Fruit fly (Drosophila melanogaster) whole organism, pupa: Measurements from ENCODE around the gene CG13077.
A peak's percentile ranks its signal among the peaks of the same experiment; 100 is the strongest.

Experiments used
- CG10348 ChIP-seq: fragments of 200-800 bp; sonication (Bioruptor generic); IDR thresholded peaks from 2 replicates; pipeline ENCODE4 v1.3.6; 2022; ENCODE audit warnings: missing biosample characterization, missing genetic modification characterization
- CG12605 ChIP-seq: fragments of 200-800 bp; sonication (Bioruptor generic); IDR thresholded peaks from 2 replicates; pipeline ENCODE4 v1.3.6; 2022; ENCODE audit warnings: missing biosample characterization, missing genetic modification characterization
- CG13204 ChIP-seq: fragments of 200-800 bp; sonication (Bioruptor generic); optimal IDR thresholded peaks from 2 replicates; lab custom pipeline; 2018; ENCODE audit warnings: missing biosample characterization, mild to moderate bottlenecking, missing genetic modification characterization, moderate library complexity
- CG14655 ChIP-seq: fragments of 200-800 bp; sonication (Bioruptor generic); optimal IDR thresholded peaks from 3 replicates; lab custom pipeline; 2017; ENCODE audit warnings: mild to moderate bottlenecking, missing biosample characterization, missing genetic modification reagents, missing genetic modification characterization
- CG15710 ChIP-seq: fragments of 200-800 bp; sonication (Bioruptor generic); optimal IDR thresholded peaks from 2 replicates; lab custom pipeline; 2018; ENCODE audit warnings: missing biosample characterization, mild to moderate bottlenecking, missing genetic modification characterization, moderate library complexity
- CG17806 ChIP-seq: fragments of 200-800 bp; sonication (Bioruptor generic); optimal IDR thresholded peaks from 2 replicates; lab custom pipeline; 2018; ENCODE audit warnings: missing biosample characterization, mild to moderate bottlenecking, missing genetic modification characterization, moderate library complexity
- CG32121 ChIP-seq: fragments of 200-800 bp; sonication (Bioruptor generic); IDR thresholded peaks from 2 replicates; pipeline ENCODE4 v1.3.6; 2022; ENCODE audit warnings: missing biosample characterization, missing genetic modification characterization
- CG34367 ChIP-seq: fragments of 200-800 bp; sonication (Bioruptor generic); optimal IDR thresholded peaks from 2 replicates; lab custom pipeline; 2018; ENCODE audit warnings: missing biosample characterization, mild to moderate bottlenecking, missing genetic modification characterization
- CG4496 ChIP-seq: fragments of 200-800 bp; sonication (Bioruptor generic); IDR thresholded peaks from 3 replicates; pipeline ENCODE4 v1.3.6; 2022; ENCODE audit warnings: missing biosample characterization, missing genetic modification characterization
- CG8159 ChIP-seq: fragments of 200-800 bp; sonication (Bioruptor generic); optimal IDR thresholded peaks from 3 replicates; lab custom pipeline; 2018; ENCODE audit warnings: missing biosample characterization, mild to moderate bottlenecking, missing genetic modification characterization, moderate library complexity
- CG8301 ChIP-seq: fragments of 200-800 bp; sonication (Bioruptor generic); optimal IDR thresholded peaks from 2 replicates; lab custom pipeline; 2018; ENCODE audit warnings: missing biosample characterization, mild to moderate bottlenecking, missing genetic modification characterization
- CG9948 ChIP-seq: fragments of 200-800 bp; sonication (Bioruptor generic); optimal IDR thresholded peaks from 2 replicates; lab custom pipeline; 2018; ENCODE audit warnings: missing biosample characterization, mild to moderate bottlenecking, missing genetic modification characterization, moderate library complexity
- D1 ChIP-seq: fragments of 200-800 bp; sonication (Bioruptor generic); optimal IDR thresholded peaks from 2 replicates; lab custom pipeline; 2018; ENCODE audit warnings: missing biosample characterization, mild to moderate bottlenecking, missing genetic modification characterization, moderate library complexity
- EcR ChIP-seq: fragments of 200-800 bp; sonication (Bioruptor generic); optimal IDR thresholded peaks from 3 replicates; lab custom pipeline; 2019; ENCODE audit warnings: missing biosample characterization, missing genetic modification characterization, mild to moderate bottlenecking, moderate library complexity, missing genetic modification reagents
- Ets98B ChIP-seq: fragments of 200-800 bp; sonication (Bioruptor generic); IDR thresholded peaks from 2 replicates; pipeline ENCODE4 v1.3.6; 2022; ENCODE audit warnings: missing biosample characterization, missing genetic modification characterization
- Pif1A ChIP-seq: fragments of 200-800 bp; sonication (Bioruptor generic); optimal IDR thresholded peaks from 3 replicates; lab custom pipeline; 2016; ENCODE audit warnings: missing biosample characterization, missing genetic modification characterization
- Pif1B ChIP-seq: fragments of 200-800 bp; sonication (Bioruptor generic); optimal IDR thresholded peaks from 3 replicates; lab custom pipeline; 2016; ENCODE audit warnings: missing biosample characterization, missing genetic modification characterization
- Snoo ChIP-seq: fragments of 200-800 bp; sonication (Bioruptor generic); optimal IDR thresholded peaks from 3 replicates; lab custom pipeline; 2017; ENCODE audit warnings: missing biosample characterization, mild to moderate bottlenecking, missing genetic modification characterization, inconsistent platforms
- fd96Ca ChIP-seq: fragments of 200-800 bp; sonication (Bioruptor generic); IDR thresholded peaks from 3 replicates; pipeline ENCODE4 v1.3.6; 2022; ENCODE audit warnings: missing biosample characterization, missing genetic modification characterization
- gl ChIP-seq: fragments of 200-800 bp; sonication (Bioruptor generic); optimal IDR thresholded peaks from 2 replicates; lab custom pipeline; 2018; ENCODE audit warnings: missing biosample characterization, mild to moderate bottlenecking, missing genetic modification characterization
- rn ChIP-seq: fragments of 200-800 bp; sonication (Bioruptor generic); IDR thresholded peaks from 2 replicates; pipeline ENCODE4 v1.3.6; 2022; ENCODE audit warnings: missing biosample characterization, missing genetic modification characterization

CG13077 gene

DNA sequence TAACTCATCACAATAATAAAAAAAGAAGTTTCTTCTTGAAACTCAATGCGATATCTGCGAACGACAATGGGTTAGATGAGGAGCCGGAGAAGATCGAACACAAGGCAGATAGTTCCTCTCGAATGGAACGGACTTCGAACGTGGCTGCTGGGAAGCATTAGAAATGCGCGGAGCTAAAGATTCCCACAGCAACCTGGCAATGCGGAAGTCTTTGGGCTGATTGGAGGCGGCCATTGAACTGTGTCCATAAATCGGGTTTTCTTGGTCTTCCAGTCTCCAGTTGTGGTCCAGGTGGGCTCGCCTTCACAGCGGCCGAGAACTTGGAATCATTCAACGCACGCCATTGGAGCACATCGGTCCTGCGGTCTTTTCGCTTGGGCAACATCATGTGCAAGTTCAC is 25.4 kb upstream of the CG13077 start, which contains the start of gene CG13081:
CG13081 (plus strand) TSS at position 301 of the 400 bp plus-strand sequence.
- no peak for TF ChIP-seq CG32121
- TF ChIP-seq CG34367 (tag; lab: Kevin White, UChicago): no peak
- no peak for TF ChIP-seq CG17806 (tag; lab: Kevin White, UChicago)
- TF ChIP-seq D1: no peak

DNA sequence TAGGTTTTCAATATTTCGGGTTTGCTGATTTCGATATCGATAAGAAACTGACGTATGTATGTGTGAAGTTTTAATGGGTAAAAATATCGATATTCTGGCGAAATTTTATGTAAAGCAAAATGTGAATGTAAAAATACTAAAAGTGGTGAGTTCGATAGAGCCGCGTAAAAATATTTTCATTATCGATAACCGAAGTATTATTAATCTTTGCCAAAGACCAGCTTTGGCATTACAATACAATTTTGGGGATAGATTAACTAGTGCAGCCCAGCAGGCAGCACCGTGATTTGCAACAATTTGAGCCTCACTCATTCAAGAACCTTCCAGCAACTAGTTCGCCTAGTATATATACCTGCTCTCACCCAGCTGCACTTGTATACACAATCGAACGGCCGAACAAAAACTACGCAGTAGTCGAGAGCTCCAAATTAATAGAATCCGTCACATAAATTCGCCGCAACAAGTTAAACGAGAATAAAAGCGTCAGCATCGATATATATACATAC is 23.3 kb upstream of the CG13077 start:
- no peak for TF ChIP-seq Pif1B (GFP tag; lab: Kevin White, UChicago)
- TF ChIP-seq gl: no peak
- TF ChIP-seq CG12605 (GFP tag; lab: Robert Waterston, UW): peak; percentile 17; the same call in 1 of the 2 replicates
- TF ChIP-seq CG4496 (GFP tag; lab: Robert Waterston, UW): no peak
- TF ChIP-seq CG34367 (tag; lab: Kevin White, UChicago): no peak
- TF ChIP-seq CG14655 (GFP tag; lab: Kevin White, UChicago): no peak
- 0 out of 2 replicates have a peak, but pooled peaks have one; percentile 7 for TF ChIP-seq Ets98B (GFP tag; lab: Robert Waterston, UW)

DNA sequence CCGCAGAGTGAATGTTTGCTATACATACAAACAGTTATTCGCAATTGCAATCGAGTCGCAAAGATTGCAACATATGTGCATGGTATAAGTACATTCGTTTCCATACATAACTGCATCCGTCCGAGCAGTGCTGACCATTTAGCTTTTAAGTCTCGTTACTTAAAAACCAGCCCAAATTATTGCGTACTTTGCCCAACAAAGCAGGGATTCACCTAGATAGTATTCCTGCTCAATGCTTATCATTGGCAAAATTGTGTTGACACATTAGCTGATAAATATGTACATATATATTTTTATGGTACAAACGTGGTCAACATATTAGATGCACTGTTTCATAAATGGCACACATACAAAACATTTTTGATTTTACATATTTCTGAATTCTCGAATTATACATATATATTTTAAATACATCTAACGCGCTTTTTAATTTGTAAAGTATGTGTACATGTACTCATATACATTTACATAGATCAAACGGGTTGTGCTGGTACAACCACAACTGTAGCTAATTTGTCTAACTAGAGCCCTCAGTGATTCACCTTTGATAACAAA is 22.6 kb upstream of the CG13077 start:
- no peak for TF ChIP-seq CG8159 (tag; lab: Kevin White, UChicago)
- TF ChIP-seq rn (GFP tag; lab: Robert Waterston, UW): no peak
- TF ChIP-seq CG10348 (GFP tag; lab: Robert Waterston, UW): no peak
- TF ChIP-seq CG15710 (tag; lab: Kevin White, UChicago): no peak
- TF ChIP-seq CG9948: no peak
- no peak for TF ChIP-seq CG32121
- TF ChIP-seq fd96Ca: no peak
- TF ChIP-seq D1: no peak
- TF ChIP-seq CG4496 (GFP tag; lab: Robert Waterston, UW): no peak
- no peak for TF ChIP-seq CG17806 (tag; lab: Kevin White, UChicago)
- TF ChIP-seq EcR (GFP tag; lab: Kevin White, UChicago): no peak
- no peak for TF ChIP-seq CG12605 (GFP tag; lab: Robert Waterston, UW)
- TF ChIP-seq Ets98B (GFP tag; lab: Robert Waterston, UW): no peak
- TF ChIP-seq Snoo (tag; lab: Kevin White, UChicago): no peak

DNA sequence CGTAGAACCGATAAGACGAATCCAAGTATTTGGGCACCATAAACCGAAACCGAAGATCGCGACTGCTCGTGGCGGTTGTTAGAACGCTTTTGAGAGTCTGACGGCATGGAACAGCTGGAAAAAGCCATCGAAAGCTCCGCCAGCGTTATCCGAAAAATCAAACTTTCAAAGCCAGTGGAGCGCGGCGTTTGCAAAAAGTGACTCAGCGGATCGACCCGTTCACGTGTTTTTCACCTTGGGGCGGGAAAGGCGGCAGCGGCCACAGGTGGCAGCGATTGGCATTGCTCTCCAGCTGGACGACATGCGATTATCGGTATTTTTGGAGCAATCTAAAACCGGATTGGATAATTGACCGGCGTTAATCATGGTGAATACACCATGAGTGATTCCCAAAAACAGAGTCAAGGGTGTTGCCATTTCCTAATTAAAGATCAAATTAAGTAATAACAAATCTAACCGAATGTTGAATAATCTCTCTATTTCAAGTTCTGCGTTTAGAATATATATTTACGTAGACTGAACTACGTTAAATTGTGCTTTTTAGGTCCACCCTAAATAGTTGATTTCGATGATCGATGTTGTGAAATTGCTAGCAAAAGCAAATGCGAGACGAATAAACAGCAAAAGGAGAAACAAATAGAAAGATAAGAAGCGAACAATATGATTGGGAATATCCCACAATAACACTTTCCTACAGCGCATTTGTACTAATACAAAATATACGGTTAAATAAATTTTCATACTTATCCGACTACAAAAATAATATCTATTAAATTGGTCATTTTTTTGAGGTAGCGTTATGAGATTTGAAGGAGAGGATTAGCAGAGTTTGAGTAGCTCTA is 18.6 kb upstream of the CG13077 start, which contains the start of gene CG10337:
CG10337 (minus strand) TSS at position 91 of the 842 bp plus-strand sequence.
- TF ChIP-seq Pif1B (GFP tag; lab: Kevin White, UChicago) (peak; percentile 34), CG8159 (tag; lab: Kevin White, UChicago) (peak; percentile 83), rn (GFP tag; lab: Robert Waterston, UW) (no peak), CG34367 (tag; lab: Kevin White, UChicago) (no peak), gl (no peak), CG13204 (GFP tag; lab: Kevin White, UChicago) (no peak), Snoo (tag; lab: Kevin White, UChicago) (no peak), CG9948 (no peak), Ets98B (GFP tag; lab: Robert Waterston, UW) (0 out of 2 replicates have a peak, but pooled peaks have one; percentile 12)
- TF ChIP-seq, all 21 proteins: peak for 3

DNA sequence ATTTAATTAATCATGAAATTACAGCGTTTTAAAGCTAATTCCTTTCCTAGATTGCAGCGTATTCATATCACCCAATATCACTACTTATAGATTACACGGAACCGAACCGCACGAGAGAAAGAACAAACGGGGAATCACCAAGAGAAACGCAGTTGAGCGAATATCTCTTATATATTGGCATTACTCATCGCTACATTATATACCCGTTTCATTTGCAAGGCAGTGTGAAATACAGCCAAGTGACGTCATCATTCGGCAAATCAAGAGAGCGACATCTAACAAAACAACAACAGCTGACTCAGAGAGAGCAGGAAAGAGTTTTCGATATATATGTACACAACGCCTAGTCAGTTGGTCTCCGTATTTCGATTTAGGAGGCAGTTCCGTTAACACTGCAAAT is 17.5 kb upstream of the CG13077 start, which contains the start of gene Tep4:
Tep4 (plus strand) TSS at position 350 of the 400 bp plus-strand sequence.
- TF ChIP-seq CG12605 (GFP tag; lab: Robert Waterston, UW): 0 out of 2 replicates have a peak, but pooled peaks have one; percentile 7
- no peak for TF ChIP-seq CG8301
- TF ChIP-seq EcR (GFP tag; lab: Kevin White, UChicago): peak; percentile 31

DNA sequence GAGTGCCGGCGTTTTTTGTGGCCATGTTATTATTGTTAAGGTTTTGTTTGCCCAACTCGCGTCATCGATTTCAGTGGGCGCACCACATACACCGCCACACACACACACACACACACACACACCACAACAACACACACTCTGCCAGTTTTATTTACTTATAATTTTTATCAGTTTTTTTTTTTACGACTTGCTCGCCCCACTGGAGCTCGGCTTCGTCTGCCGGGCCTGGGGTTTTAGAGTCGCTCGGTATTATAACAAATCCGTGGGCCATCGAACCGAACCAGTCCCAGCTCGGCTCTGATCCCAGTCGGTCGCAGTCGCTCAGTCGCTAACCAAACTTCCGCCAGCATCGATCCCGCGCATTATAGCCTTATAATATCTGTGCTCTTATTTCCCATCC is 16.3 kb upstream of the CG13077 start:
- TF ChIP-seq Pif1B (GFP tag; lab: Kevin White, UChicago) (peak; percentile 53), CG13204 (GFP tag; lab: Kevin White, UChicago) (no peak), CG4496 (GFP tag; lab: Robert Waterston, UW) (peak; percentile 89), CG32121 (no peak), CG9948 (no peak), CG14655 (GFP tag; lab: Kevin White, UChicago) (no peak), CG15710 (tag; lab: Kevin White, UChicago) (no peak), EcR (GFP tag; lab: Kevin White, UChicago) (peak; percentile 94), CG12605 (GFP tag; lab: Robert Waterston, UW) (no peak; the same call in 1 of the 2 replicates), CG8159 (tag; lab: Kevin White, UChicago) (no peak), Ets98B (GFP tag; lab: Robert Waterston, UW) (no peak), gl (peak; percentile 65), Snoo (tag; lab: Kevin White, UChicago) (peak; percentile 50), CG17806 (tag; lab: Kevin White, UChicago) (no peak), Pif1A (GFP tag; lab: Kevin White, UChicago) (no peak), CG10348 (GFP tag; lab: Robert Waterston, UW) (no peak), CG34367 (tag; lab: Kevin White, UChicago) (peak; percentile 28), CG8301 (no peak), fd96Ca (no peak), rn (GFP tag; lab: Robert Waterston, UW) (no peak), D1 (no peak)
